Worm (Caenorhabditis elegans) whole organism, L3 larva: Measurements from ENCODE around the gene lntl-1.

Source experiments
- elt-3 ChIP-seq, 3 experiments: fragments of 150-350 bp in 1 of 3; sonication (generic microtip) in 2 of 3; optimal IDR thresholded peaks; 2 replicates in 2 of 3; 4 replicates in 1 of 3; lab custom pipeline; 2014 to 2017; ENCODE audit warnings: missing biosample characterization in 3 of 3, missing genetic modification characterization in 3 of 3
- fkh-10 ChIP-seq: sonication (generic microtip); optimal IDR thresholded peaks from 2 replicates; lab custom pipeline; 2017; ENCODE audit warnings: missing biosample characterization, missing genetic modification reagents, missing genetic modification characterization
- fos-1 ChIP-seq: fragments of 150-350 bp; optimal IDR thresholded peaks from 2 replicates; lab custom pipeline; 2014; ENCODE audit warnings: missing biosample characterization, missing genetic modification characterization
- lin-15B ChIP-seq: fragments of 150-350 bp; optimal IDR thresholded peaks from 2 replicates; lab custom pipeline; 2014; ENCODE audit warnings: missing biosample characterization, missing genetic modification characterization
- mdl-1 ChIP-seq: fragments of 150-350 bp; optimal IDR thresholded peaks from 2 replicates; lab custom pipeline; 2014; ENCODE audit warnings: missing biosample characterization, missing genetic modification characterization
- nhr-12 ChIP-seq: fragments of 150-350 bp; optimal IDR thresholded peaks from 2 replicates; lab custom pipeline; 2014; ENCODE audit warnings: missing biosample characterization, missing genetic modification characterization
- pqm-1 ChIP-seq: fragments of 150-350 bp; optimal IDR thresholded peaks from 2 replicates; lab custom pipeline; 2017; ENCODE audit warnings: missing biosample characterization, missing genetic modification characterization, inconsistent platforms
- unc-39 ChIP-seq: sonication (generic microtip); optimal IDR thresholded peaks from 4 replicates; lab custom pipeline; 2017; ENCODE audit warnings: missing biosample characterization, missing genetic modification characterization

ce11 chrIV:5820953-5821352, 14.1 kb upstream of the lntl-1 start:
- TF ChIP-seq nhr-12 (tag; lab: Kevin White, UChicago) (no peak), lin-15B (tag; lab: Kevin White, UChicago) (no peak), pqm-1 (peak; percentile 40), fkh-10 (GFP tag; lab: Kevin White, UChicago) (no peak), fos-1 (tag; lab: Kevin White, UChicago) (no peak), unc-39 (tag; lab: Kevin White, UChicago) (no peak), mdl-1 (tag; lab: Kevin White, UChicago) (no peak), elt-3 (tag; optimal IDR thresholded peaks at IDR 0.05; lab: Kevin White, UChicago) (no peak)
